Worm (Caenorhabditis elegans) whole organism, L3 larva: ENCODE data around the gene pgl-2.

ENCODE experiments used
- elt-1 ChIP-seq: fragments of 150-350 bp; optimal IDR thresholded peaks from 2 replicates; lab custom pipeline; 2014; ENCODE audit warnings: missing biosample characterization, missing genetic modification characterization
- mdl-1 ChIP-seq: fragments of 150-350 bp; optimal IDR thresholded peaks from 2 replicates; lab custom pipeline; 2014; ENCODE audit warnings: missing biosample characterization, missing genetic modification characterization
- nhr-237 ChIP-seq: fragments of 150-350 bp; optimal IDR thresholded peaks from 2 replicates; lab custom pipeline; 2014; ENCODE audit warnings: missing biosample characterization, missing genetic modification characterization
- snpc-4 ChIP-seq: fragments of 150-350 bp; optimal IDR thresholded peaks from 2 replicates; lab custom pipeline; 2014; ENCODE audit warnings: missing biosample characterization, missing genetic modification characterization

ce11 chrIII:8657676-8658366 lies 17.4 kb downstream of the pgl-2 start:
- TF ChIP-seq mdl-1 (tag; lab: Kevin White, UChicago) (no peak), nhr-237 (no peak), elt-1 (tag; lab: Kevin White, UChicago) (no peak), snpc-4 (no peak)
